Worm (Caenorhabditis elegans): ENCODE data around the gene lcmt-1.

lcmt-1 gene

ce11 chrIII:4343070-4343469, at the start of gene lcmt-1, which contains the start of gene B0285.3:
Gene lcmt-1 (plus strand): TSS chrIII:4343446.
Gene B0285.3 (minus strand): TSS chrIII:4343336.
- TF ChIP-seq ztf-23 (GFP tag; IDR thresholded peaks at IDR 0.05) (0 out of 2 replicates have a peak, but pooled peaks have one; percentile 5), flt-1 (GFP tag; IDR thresholded peaks at IDR 0.05) (peak; percentile 40; the same call in 1 of the 2 replicates), cog-1 (tag; optimal IDR thresholded peaks at IDR 0.05) (no peak)

- TF ChIP-seq tab-1 (GFP tag; IDR thresholded peaks at IDR 0.05): no peak
- no peak for TF ChIP-seq ztf-23 (GFP tag; IDR thresholded peaks at IDR 0.05)
- no peak for TF ChIP-seq cog-1 (tag; optimal IDR thresholded peaks at IDR 0.05)
- TF ChIP-seq med-1 (GFP tag; optimal IDR thresholded peaks at IDR 0.05; ENCODE audit: insufficient read depth): no peak
These were observed 48.9 kb upstream of the lcmt-1 start, which contains the start of the genes nth-1 and R10E4.7 for ce11 chrIII:4294153-4294862. Gene nth-1 (minus strand): TSS chrIII:4294253. Gene R10E4.7 (plus strand): TSS chrIII:4294812.

ce11 chrIII:4300989-4301498, 42.2 kb upstream of the lcmt-1 start, which contains the start of gene R10E4.11:
Gene R10E4.11 (minus strand): TSS chrIII:4301039.
- TF ChIP-seq ref-1 (GFP tag; conservative IDR thresholded peaks at IDR 0.05): no peak
- TF ChIP-seq ztf-23 (GFP tag; IDR thresholded peaks at IDR 0.05): no peak
- TF ChIP-seq klf-2 (GFP tag; conservative IDR thresholded peaks at IDR 0.05): no peak
- TF ChIP-seq med-1 (GFP tag; optimal IDR thresholded peaks at IDR 0.05; ENCODE audit: insufficient read depth): no peak
- TF ChIP-seq ztf-29 (GFP tag; IDR thresholded peaks at IDR 0.05): no peak
- no peak for TF ChIP-seq flt-1 (GFP tag; IDR thresholded peaks at IDR 0.05)
- TF ChIP-seq cog-1 (tag; optimal IDR thresholded peaks at IDR 0.05): no peak
- no peak for TF ChIP-seq tab-1 (GFP tag; IDR thresholded peaks at IDR 0.05)
- TF ChIP-seq T22C8.4 (GFP tag; IDR thresholded peaks at IDR 0.05): no peak

- no peak for TF ChIP-seq ztf-29 (GFP tag; IDR thresholded peaks at IDR 0.05)
- no peak for TF ChIP-seq med-1 (GFP tag; optimal IDR thresholded peaks at IDR 0.05; ENCODE audit: insufficient read depth)
- no peak for TF ChIP-seq klf-2 (GFP tag; conservative IDR thresholded peaks at IDR 0.05)
- TF ChIP-seq cog-1 (tag; optimal IDR thresholded peaks at IDR 0.05): no peak
- no peak for TF ChIP-seq ztf-23 (GFP tag; IDR thresholded peaks at IDR 0.05)
- TF ChIP-seq ref-1 (GFP tag; conservative IDR thresholded peaks at IDR 0.05): no peak
- TF ChIP-seq T22C8.4 (GFP tag; IDR thresholded peaks at IDR 0.05): no peak
- TF ChIP-seq flt-1 (GFP tag; IDR thresholded peaks at IDR 0.05): no peak
- no peak for TF ChIP-seq tab-1 (GFP tag; IDR thresholded peaks at IDR 0.05)
These were observed 41.0 kb upstream of the lcmt-1 start, which contains the start of gene R10E4.9 for ce11 chrIII:4302293-4302692. Gene R10E4.9 (minus strand): TSS chrIII:4302393.

ce11 chrIII:4302780-4303179, 40.5 kb upstream of the lcmt-1 start:
- TF ChIP-seq med-1 (GFP tag; optimal IDR thresholded peaks at IDR 0.05; ENCODE audit: insufficient read depth) (no peak), ztf-29 (GFP tag; IDR thresholded peaks at IDR 0.05) (no peak), tab-1 (GFP tag; IDR thresholded peaks at IDR 0.05) (no peak), flt-1 (GFP tag; IDR thresholded peaks at IDR 0.05) (no peak), T22C8.4 (GFP tag; IDR thresholded peaks at IDR 0.05) (no peak), cog-1 (tag; optimal IDR thresholded peaks at IDR 0.05) (no peak), ztf-23 (GFP tag; IDR thresholded peaks at IDR 0.05) (no peak), klf-2 (GFP tag; conservative IDR thresholded peaks at IDR 0.05) (no peak), ref-1 (GFP tag; conservative IDR thresholded peaks at IDR 0.05) (no peak)

ce11 chrIII:4309303-4309702, 33.9 kb upstream of the lcmt-1 start:
- TF ChIP-seq ref-1 (GFP tag; conservative IDR thresholded peaks at IDR 0.05) (no peak), cog-1 (tag; optimal IDR thresholded peaks at IDR 0.05) (no peak), klf-2 (GFP tag; conservative IDR thresholded peaks at IDR 0.05) (no peak)

- no peak for TF ChIP-seq T22C8.4 (GFP tag; IDR thresholded peaks at IDR 0.05)
- peak; percentile 49; the same call in 1 of the 2 replicates for TF ChIP-seq flt-1 (GFP tag; IDR thresholded peaks at IDR 0.05)
- no peak for TF ChIP-seq ztf-23 (GFP tag; IDR thresholded peaks at IDR 0.05)
- peak; percentile 41 for TF ChIP-seq cog-1 (tag; optimal IDR thresholded peaks at IDR 0.05)
These were observed 29.9 kb upstream of the lcmt-1 start, which contains the start of the genes evl-14 and dcn-1 for ce11 chrIII:4313061-4313962. Gene evl-14 (minus strand): TSS chrIII:4313128. Gene dcn-1 (plus strand): TSS chrIII:4313912.

ce11 chrIII:4314502-4314901, 28.7 kb upstream of the lcmt-1 start:
- no peak for TF ChIP-seq T22C8.4 (GFP tag; IDR thresholded peaks at IDR 0.05)
- TF ChIP-seq flt-1 (GFP tag; IDR thresholded peaks at IDR 0.05): no peak
- no peak for TF ChIP-seq ref-1 (GFP tag; conservative IDR thresholded peaks at IDR 0.05)
- no peak for TF ChIP-seq med-1 (GFP tag; optimal IDR thresholded peaks at IDR 0.05; ENCODE audit: insufficient read depth)
- TF ChIP-seq ztf-23 (GFP tag; IDR thresholded peaks at IDR 0.05): no peak
- TF ChIP-seq klf-2 (GFP tag; conservative IDR thresholded peaks at IDR 0.05): no peak
- no peak for TF ChIP-seq cog-1 (tag; optimal IDR thresholded peaks at IDR 0.05)
- TF ChIP-seq ztf-29 (GFP tag; IDR thresholded peaks at IDR 0.05): no peak
- no peak for TF ChIP-seq tab-1 (GFP tag; IDR thresholded peaks at IDR 0.05)

ce11 chrIII:4317065-4317752, 26.0 kb upstream of the lcmt-1 start, which contains the start of gene tag-131:
Gene tag-131 (plus strand): TSS chrIII:4317702.
- TF ChIP-seq tab-1 (GFP tag; IDR thresholded peaks at IDR 0.05): no peak
- TF ChIP-seq flt-1 (GFP tag; IDR thresholded peaks at IDR 0.05): no peak
- TF ChIP-seq ztf-29 (GFP tag; IDR thresholded peaks at IDR 0.05): no peak
- TF ChIP-seq med-1 (GFP tag; optimal IDR thresholded peaks at IDR 0.05; ENCODE audit: insufficient read depth): no peak
- no peak for TF ChIP-seq klf-2 (GFP tag; conservative IDR thresholded peaks at IDR 0.05)
- no peak for TF ChIP-seq ref-1 (GFP tag; conservative IDR thresholded peaks at IDR 0.05)

Data from whole organism, midembryonic.